Fruit fly (Drosophila melanogaster) whole organism, embryonic: ENCODE results near the gene Ing5.

Experiments
- Ada2b ChIP-seq: fragments of 200-800 bp; sonication (Bioruptor generic); IDR thresholded peaks from 2 replicates; pipeline ENCODE4 v1.3.6; 2022; ENCODE audit warnings: missing biosample characterization, missing genetic modification characterization
- Asciz ChIP-seq: fragments of 200-800 bp; sonication (Bioruptor generic); optimal IDR thresholded peaks from 2 replicates; lab custom pipeline; 2017; ENCODE audit warnings: missing biosample characterization, mild to moderate bottlenecking, missing genetic modification characterization, missing genetic modification reagents
- Atf-2 ChIP-seq: fragments of 200-800 bp; sonication (Bioruptor generic); optimal IDR thresholded peaks from 2 replicates; lab custom pipeline; 2016; ENCODE audit warnings: missing biosample characterization, missing genetic modification characterization
- BEAF-32 ChIP-seq: fragments of 200-800 bp; sonication (Bioruptor generic); optimal IDR thresholded peaks from 3 replicates; lab custom pipeline; 2017; ENCODE audit warnings: missing biosample characterization, missing genetic modification characterization, mild to moderate bottlenecking, moderate library complexity, missing genetic modification reagents
- CG10209 ChIP-seq: fragments of 200-800 bp; sonication (Bioruptor generic); optimal IDR thresholded peaks from 3 replicates; lab custom pipeline; 2017; ENCODE audit warnings: missing biosample characterization, mild to moderate bottlenecking, missing genetic modification characterization, missing genetic modification reagents
- CG11085 ChIP-seq: fragments of 200-800 bp; sonication (Bioruptor generic); IDR thresholded peaks from 2 replicates; pipeline ENCODE4 v1.3.6; 2022; ENCODE audit warnings: missing biosample characterization, missing genetic modification characterization
- CG11247 ChIP-seq: fragments of 200-800 bp; sonication (Bioruptor generic); IDR thresholded peaks from 2 replicates; pipeline ENCODE4 v1.3.6; 2022; ENCODE audit warnings: missing biosample characterization, missing genetic modification characterization
- CG11398 ChIP-seq: fragments of 200-800 bp; sonication (Bioruptor generic); optimal IDR thresholded peaks from 2 replicates; lab custom pipeline; 2016; ENCODE audit warnings: missing biosample characterization, missing genetic modification characterization
- CG13424 ChIP-seq: fragments of 200-800 bp; sonication (Bioruptor generic); optimal IDR thresholded peaks from 2 replicates; lab custom pipeline; 2019; ENCODE audit warnings: missing biosample characterization, mild to moderate bottlenecking, missing genetic modification characterization, moderate library complexity
- CG14441 ChIP-seq: fragments of 200-800 bp; sonication (Bioruptor generic); IDR thresholded peaks from 2 replicates; pipeline ENCODE4 v1.3.6; 2022; ENCODE audit warnings: missing biosample characterization, missing genetic modification characterization
- CG14965 ChIP-seq: fragments of 200-800 bp; sonication (Bioruptor generic); optimal IDR thresholded peaks from 2 replicates; lab custom pipeline; 2016; ENCODE audit warnings: missing biosample characterization, missing genetic modification characterization, borderline replicate concordance
- CG17829 ChIP-seq: fragments of 200-800 bp; optimal IDR thresholded peaks from 2 replicates; lab custom pipeline; 2019; ENCODE audit warnings: missing biosample characterization, mild to moderate bottlenecking, missing genetic modification characterization, moderate library complexity
- CG18599 ChIP-seq: fragments of 200-800 bp; sonication (Bioruptor generic); optimal IDR thresholded peaks from 3 replicates; lab custom pipeline; 2017; ENCODE audit warnings: missing biosample characterization, missing genetic modification characterization, mild to moderate bottlenecking, moderate library complexity, missing genetic modification reagents
- CG18764 ChIP-seq: fragments of 200-800 bp; sonication (Bioruptor generic); optimal IDR thresholded peaks from 3 replicates; lab custom pipeline; 2016; ENCODE audit warnings: missing biosample characterization, missing genetic modification characterization
- CG3065 ChIP-seq: fragments of 200-800 bp; sonication (Bioruptor generic); optimal IDR thresholded peaks from 2 replicates; lab custom pipeline; 2016; ENCODE audit warnings: missing biosample characterization, missing genetic modification characterization
- CG4707 ChIP-seq: fragments of 200-800 bp; sonication (Bioruptor generic); optimal IDR thresholded peaks from 2 replicates; lab custom pipeline; 2018; ENCODE audit warnings: missing biosample characterization, mild to moderate bottlenecking, missing genetic modification characterization, moderate library complexity
- CG4730 ChIP-seq: fragments of 200-800 bp; sonication (Bioruptor generic); IDR thresholded peaks from 2 replicates; pipeline ENCODE4 v1.3.6; 2022; ENCODE audit warnings: missing biosample characterization, missing genetic modification characterization
- CG4854 ChIP-seq: fragments of 200-800 bp; sonication (Bioruptor generic); optimal IDR thresholded peaks from 2 replicates; lab custom pipeline; 2016; ENCODE audit warnings: missing biosample characterization, missing genetic modification characterization, inconsistent platforms
- CG5245 ChIP-seq: fragments of 200-800 bp; sonication (Bioruptor generic); optimal IDR thresholded peaks from 3 replicates; lab custom pipeline; 2016; ENCODE audit warnings: missing biosample characterization, missing genetic modification characterization
- CG7357 ChIP-seq: fragments of 200-800 bp; sonication (Bioruptor generic); IDR thresholded peaks from 3 replicates; pipeline ENCODE4 v1.3.6; 2022; ENCODE audit warnings: missing biosample characterization, missing genetic modification characterization
- CG7745 ChIP-seq: fragments of 200-800 bp; sonication (Bioruptor generic); optimal IDR thresholded peaks from 2 replicates; lab custom pipeline; 2018; ENCODE audit warnings: missing biosample characterization, mild to moderate bottlenecking, missing genetic modification characterization, moderate library complexity
- CG8478 ChIP-seq: fragments of >200 bp; optimal IDR thresholded peaks from 2 replicates; lab custom pipeline; 2018
- CG9727 ChIP-seq: fragments of 200-800 bp; sonication (Bioruptor generic); optimal IDR thresholded peaks from 3 replicates; lab custom pipeline; 2017; ENCODE audit warnings: missing biosample characterization, mild to moderate bottlenecking, missing genetic modification characterization
- CG9876 ChIP-seq: fragments of 200-800 bp; sonication (Bioruptor generic); optimal IDR thresholded peaks from 2 replicates; lab custom pipeline; 2016; ENCODE audit warnings: missing biosample characterization, missing genetic modification characterization
- CG9932 ChIP-seq: fragments of 200-800 bp; sonication (Bioruptor generic); IDR thresholded peaks from 2 replicates; pipeline ENCODE4 v1.3.6; 2022; ENCODE audit warnings: missing biosample characterization, missing genetic modification characterization
- Deaf1 ChIP-seq: fragments of 200-800 bp; optimal IDR thresholded peaks from 3 replicates; lab custom pipeline; 2019; ENCODE audit warnings: missing biosample characterization, mild to moderate bottlenecking, missing genetic modification characterization, moderate library complexity
- ERR ChIP-seq: fragments of 200-800 bp; sonication (Bioruptor generic); optimal IDR thresholded peaks from 2 replicates; lab custom pipeline; 2016; ENCODE audit warnings: missing biosample characterization, missing genetic modification characterization
- Fer3 ChIP-seq: fragments of 200-800 bp; sonication (Bioruptor generic); optimal IDR thresholded peaks from 2 replicates; lab custom pipeline; 2018; ENCODE audit warnings: missing biosample characterization, mild to moderate bottlenecking, missing genetic modification characterization, moderate library complexity
- HHEX ChIP-seq: fragments of 200-800 bp; sonication (Bioruptor generic); optimal IDR thresholded peaks from 3 replicates; lab custom pipeline; 2017; ENCODE audit warnings: missing biosample characterization, mild to moderate bottlenecking, missing genetic modification characterization, missing genetic modification reagents
- Hr51 ChIP-seq, 2 experiments: fragments of 200-800 bp; sonication (Bioruptor generic); optimal IDR thresholded peaks; 2 replicates in 1 of 2; 3 replicates in 1 of 2; lab custom pipeline; 2016 to 2018; ENCODE audit warnings: missing biosample characterization in 2 of 2, missing genetic modification characterization in 2 of 2, mild to moderate bottlenecking in 1 of 2, moderate library complexity in 1 of 2
- Jarid2 ChIP-seq: fragments of 200-800 bp; sonication (Bioruptor generic); optimal IDR thresholded peaks from 3 replicates; lab custom pipeline; 2017; ENCODE audit warnings: mild to moderate bottlenecking, missing biosample characterization, missing genetic modification reagents, missing genetic modification characterization
- MTF-1 ChIP-seq: fragments of 200-800 bp; sonication (Bioruptor generic); optimal IDR thresholded peaks from 2 replicates; lab custom pipeline; 2018; ENCODE audit warnings: missing biosample characterization, mild to moderate bottlenecking, missing genetic modification characterization, borderline replicate concordance
- Ravus ChIP-seq: fragments of 200-800 bp; sonication (Bioruptor generic); IDR thresholded peaks from 2 replicates; pipeline ENCODE4 v1.3.6; 2022; ENCODE audit warnings: missing biosample characterization, missing genetic modification characterization
- Sin3A ChIP-seq: fragments of >200 bp; optimal IDR thresholded peaks from 2 replicates; lab custom pipeline; 2018
- ase ChIP-seq: fragments of 200-800 bp; sonication (Bioruptor generic); IDR thresholded peaks from 3 replicates; pipeline ENCODE4 v1.3.6; 2022; ENCODE audit warnings: missing biosample characterization, missing genetic modification characterization
- bbx ChIP-seq: fragments of 200-800 bp; sonication (Bioruptor generic); IDR thresholded peaks from 2 replicates; pipeline ENCODE4 v1.3.6; 2022; ENCODE audit warnings: missing biosample characterization, missing genetic modification characterization; ENCODE audit not compliant: partially characterized antibody
- bowl ChIP-seq: fragments of 200-800 bp; sonication (Bioruptor generic); IDR thresholded peaks from 2 replicates; pipeline ENCODE4 v1.3.6; 2022; ENCODE audit warnings: missing biosample characterization, missing genetic modification characterization
- caup ChIP-seq: fragments of 200-800 bp; sonication (Bioruptor generic); optimal IDR thresholded peaks from 3 replicates; lab custom pipeline; 2017; ENCODE audit warnings: missing biosample characterization, mild to moderate bottlenecking, missing genetic modification characterization, moderate library complexity; ENCODE audit not compliant: severe bottlenecking
- croc ChIP-seq: fragments of 200-800 bp; sonication (Bioruptor generic); conservative IDR thresholded peaks from 3 replicates; pipeline ENCODE4 v1.3.6; 2022; ENCODE audit warnings: missing biosample characterization, missing genetic modification characterization
- crp ChIP-seq, 2 experiments: fragments of 200-800 bp; sonication (Bioruptor generic); optimal IDR thresholded peaks; 2 replicates in 1 of 2; 3 replicates in 1 of 2; lab custom pipeline; 2017; ENCODE audit warnings: missing biosample characterization in 2 of 2, missing genetic modification characterization in 2 of 2, mild to moderate bottlenecking in 1 of 2, moderate library complexity in 1 of 2
- dpn ChIP-seq, 2 experiments: fragments of 200-800 bp; sonication (Bioruptor generic); optimal IDR thresholded peaks; 3 replicates each; lab custom pipeline; 2016; ENCODE audit warnings: missing biosample characterization in 2 of 2, missing genetic modification characterization in 2 of 2
- emc ChIP-seq: fragments of 200-800 bp; sonication (Bioruptor generic); optimal IDR thresholded peaks from 2 replicates; lab custom pipeline; 2016; ENCODE audit warnings: missing biosample characterization, missing genetic modification characterization
- fd96Cb ChIP-seq: fragments of 200-800 bp; sonication (Bioruptor generic); optimal IDR thresholded peaks from 2 replicates; lab custom pipeline; 2018; ENCODE audit warnings: missing biosample characterization, mild to moderate bottlenecking, missing genetic modification characterization, moderate library complexity
- kay ChIP-seq: fragments of 200-800 bp; sonication (Bioruptor generic); optimal IDR thresholded peaks from 2 replicates; lab custom pipeline; 2016; ENCODE audit warnings: missing biosample characterization, missing genetic modification characterization
- kni ChIP-seq: fragments of 200-800 bp; sonication (Bioruptor generic); optimal IDR thresholded peaks from 3 replicates; lab custom pipeline; 2017; ENCODE audit warnings: mild to moderate bottlenecking, missing biosample characterization, missing genetic modification reagents, missing genetic modification characterization
- stc ChIP-seq: fragments of 200-800 bp; sonication (Bioruptor generic); IDR thresholded peaks from 2 replicates; pipeline ENCODE4 v1.3.6; 2022; ENCODE audit warnings: missing biosample characterization, missing genetic modification characterization
- sug ChIP-seq: fragments of 200-800 bp; optimal IDR thresholded peaks from 2 replicates; lab custom pipeline; 2019; ENCODE audit warnings: missing biosample characterization, mild to moderate bottlenecking, missing genetic modification characterization, moderate library complexity
- tap ChIP-seq: fragments of 200-800 bp; optimal IDR thresholded peaks from 3 replicates; lab custom pipeline; 2019; ENCODE audit warnings: missing biosample characterization, mild to moderate bottlenecking, missing genetic modification characterization, moderate library complexity

Gene Ing5

DNA sequence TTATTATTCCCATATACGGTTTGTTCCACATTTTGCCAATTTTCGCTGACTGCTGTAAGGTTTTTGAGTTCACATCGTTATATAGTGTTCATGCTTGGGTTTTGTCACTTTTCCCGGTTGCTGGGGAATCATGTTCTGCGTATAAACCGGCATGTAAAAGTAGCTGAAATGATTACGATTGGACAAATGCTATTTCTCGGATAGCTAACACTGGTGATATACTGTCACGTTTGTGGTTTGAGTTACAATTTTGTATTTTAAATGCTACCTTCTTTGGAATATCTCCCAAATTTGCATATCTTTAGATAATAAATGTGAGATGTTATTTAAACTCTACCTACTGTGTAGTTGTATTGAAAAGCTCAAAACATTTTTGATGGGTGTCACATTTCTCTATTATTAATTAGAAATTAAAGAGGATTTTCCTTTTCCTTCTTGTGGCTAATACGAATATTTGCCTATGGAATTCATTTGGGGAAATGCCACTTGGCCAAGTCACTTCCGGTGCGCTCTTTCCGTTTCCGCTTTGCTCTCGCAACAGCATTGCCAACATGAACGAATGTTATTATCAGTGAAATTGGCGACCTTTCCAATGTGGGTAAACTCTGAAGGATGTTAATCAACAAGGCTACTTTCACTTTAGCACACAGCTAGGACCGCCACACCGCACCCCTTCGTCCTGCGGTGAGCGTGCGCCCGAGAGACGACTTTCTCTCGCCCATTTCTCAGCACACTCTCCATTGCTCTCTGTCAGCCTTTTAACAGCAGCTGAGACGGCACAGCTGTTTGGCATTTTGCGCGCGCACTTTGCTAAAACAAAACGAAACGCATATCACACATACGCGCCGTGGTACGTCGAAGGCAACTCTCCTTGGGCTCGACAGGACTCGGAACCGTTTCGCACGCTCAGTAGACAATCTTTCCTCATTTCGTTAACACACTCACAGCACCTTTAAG, 27.7 kb upstream of the Ing5 start, which contains the start of the genes CG16956, CG42784 and CG43850 (continued):
- TF ChIP-seq CG4730 (GFP tag; lab: Robert Waterston, UW): no peak
- TF ChIP-seq CG11398: no peak
- no peak for TF ChIP-seq CG14965 (GFP tag; lab: Kevin White, UChicago)
- no peak for TF ChIP-seq kni (GFP tag; lab: Kevin White, UChicago)
- TF ChIP-seq ase: 0 out of 3 replicates have a peak, but pooled peaks have one; percentile 7
- TF ChIP-seq MTF-1 (GFP tag; lab: Kevin White, UChicago): peak; percentile 84
- TF ChIP-seq CG4707 (GFP tag; lab: Kevin White, UChicago): peak; percentile 53
- TF ChIP-seq CG8478: no peak
- peak; percentile 88 for TF ChIP-seq CG18599 (GFP tag; lab: Kevin White, UChicago)
- TF ChIP-seq CG10209 (GFP tag; lab: Kevin White, UChicago): peak; percentile 45
- peak; percentile 48 for TF ChIP-seq Deaf1 (tag; lab: Kevin White, UChicago)
- TF ChIP-seq CG13424 (tag; lab: Kevin White, UChicago): no peak
- peak; percentile 17 for TF ChIP-seq Jarid2
- peak; percentile 30 for TF ChIP-seq tap
- peak; percentile 42; the same call in 1 of the 2 replicates for TF ChIP-seq bowl (GFP tag; lab: Robert Waterston, UW)
- no peak for TF ChIP-seq CG9876 (GFP tag; lab: Kevin White, UChicago)
- TF ChIP-seq fd96Cb (tag; lab: Kevin White, UChicago): no peak
- no peak for TF ChIP-seq CG7745
- no peak for TF ChIP-seq CG17829 (tag; lab: Kevin White, UChicago)
- TF ChIP-seq ERR (GFP tag; lab: Kevin White, UChicago): no peak
- TF ChIP-seq Fer3 (tag; lab: Kevin White, UChicago): peak; percentile 75
- TF ChIP-seq CG9727 (GFP tag; lab: Kevin White, UChicago): peak; percentile 56
- TF ChIP-seq crp (GFP tag; optimal IDR thresholded peaks at IDR 0.05; lab: Kevin White, UChicago): peak in 1 of 2 experiments; percentile 42
- TF ChIP-seq dpn (GFP tag; optimal IDR thresholded peaks at IDR 0.05; lab: Kevin White, UChicago): peak in 1 of 2 experiments; percentile 1
- TF ChIP-seq Atf-2 (GFP tag; lab: Kevin White, UChicago): no peak
- peak; percentile 54 for TF ChIP-seq sug (tag; lab: Kevin White, UChicago)
- no peak for TF ChIP-seq CG11085
- TF ChIP-seq CG5245: no peak
- TF ChIP-seq caup: peak; percentile 89
- TF ChIP-seq CG4854 (GFP tag; lab: Kevin White, UChicago): no peak
- TF ChIP-seq stc: no peak
- peak in 1 of 2 experiments; percentile 69 for TF ChIP-seq Hr51 (GFP tag; optimal IDR thresholded peaks at IDR 0.05; lab: Kevin White, UChicago)
- TF ChIP-seq croc (GFP tag; lab: Robert Waterston, UW): no peak
- TF ChIP-seq kay (GFP tag; lab: Kevin White, UChicago): no peak
- TF ChIP-seq Asciz (GFP tag; lab: Kevin White, UChicago): peak; percentile 68
- TF ChIP-seq CG3065 (GFP tag; lab: Kevin White, UChicago): no peak
- TF ChIP-seq Ravus: no peak
- TF ChIP-seq CG9932 (GFP tag; lab: Robert Waterston, UW): no peak
- no peak for TF ChIP-seq bbx (GFP tag; lab: Robert Waterston, UW)
- TF ChIP-seq CG11247 (GFP tag; lab: Robert Waterston, UW): no peak; the same call in 1 of the 2 replicates
- TF ChIP-seq CG7357 (GFP tag; lab: Robert Waterston, UW): no peak
- TF ChIP-seq CG18764 (GFP tag; lab: Kevin White, UChicago): no peak
- TF ChIP-seq emc: no peak
- no peak for TF ChIP-seq BEAF-32 (GFP tag; lab: Kevin White, UChicago)
- TF ChIP-seq CG14441 (GFP tag; lab: Robert Waterston, UW): 0 out of 2 replicates have a peak, but pooled peaks have one; percentile 11
- peak; percentile 78 for TF ChIP-seq HHEX (GFP tag; lab: Kevin White, UChicago)
- TF ChIP-seq Sin3A (lab: Kevin White, UChicago): no peak
- TF ChIP-seq Ada2b (GFP tag; lab: Robert Waterston, UW): no peak
